In the genomic region with DNA sequence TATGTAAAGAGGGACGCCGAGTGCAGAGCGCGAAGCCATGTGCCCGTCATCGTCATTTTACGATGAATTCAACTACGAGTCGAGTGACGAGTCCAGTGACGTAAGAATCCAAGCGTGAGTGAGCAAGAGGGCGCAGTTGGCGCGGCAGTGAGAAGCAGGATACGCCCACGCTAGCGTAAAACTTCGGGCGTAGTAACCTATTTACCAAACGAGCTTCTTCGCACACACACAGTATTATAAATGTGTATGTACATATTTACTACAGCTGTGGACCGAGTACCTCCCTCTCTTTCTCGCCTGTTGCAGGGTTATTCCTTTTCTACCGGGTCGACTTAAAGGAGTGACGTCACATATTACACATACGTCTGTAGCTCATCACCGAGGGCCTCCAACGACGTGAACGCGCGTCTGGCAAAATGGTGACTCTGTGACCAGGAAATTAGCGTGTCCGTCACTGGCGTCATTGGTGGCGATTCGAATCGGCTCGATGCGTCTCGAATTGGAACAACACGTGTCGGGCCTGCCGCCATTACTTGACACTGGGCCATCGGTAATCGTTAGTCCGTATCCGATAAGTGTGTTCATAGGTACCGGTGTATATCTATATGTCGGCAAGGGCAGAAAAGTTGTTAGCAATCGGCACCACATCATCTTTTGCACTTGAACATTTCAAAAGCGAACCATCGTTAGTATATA, we compare ENCODE assay signal across 4 fruit fly cellular contexts.
TF ChIP-seq lines count a peak whose summit lies in the region.

No protein-coding gene starts in this region.

- TF ChIP-seq CTCF in whole organism, embryonic (GFP tag; optimal IDR thresholded peaks at IDR 0.05; lab: Kevin White, UChicago): no peak

TF ChIP-seq in whole organism, adult, 20 proteins besides CTCF, POLR2A, EP300 and RAD21:
- TF ChIP-seq bab1 (GFP tag; optimal IDR thresholded peaks at IDR 0.05; lab: Kevin White, UChicago) (no peak), cic (GFP tag; optimal IDR thresholded peaks at IDR 0.05; lab: Kevin White, UChicago) (peak; percentile 46)

TF ChIP-seq in whole organism, embryonic, 481 proteins besides CTCF, POLR2A, EP300 and RAD21 (continues in another document):
- TF ChIP-seq B-H1 (GFP tag; IDR thresholded peaks at IDR 0.05; lab: Robert Waterston, UW) (no peak), Hand (GFP tag; optimal IDR thresholded peaks at IDR 0.05; lab: Kevin White, UChicago) (no peak), CG7839 (tag; optimal IDR thresholded peaks at IDR 0.05; lab: Kevin White, UChicago) (no peak), CG10209 (GFP tag; optimal IDR thresholded peaks at IDR 0.05; lab: Kevin White, UChicago) (no peak), C15 (GFP tag; IDR thresholded peaks at IDR 0.05; lab: Robert Waterston, UW) (no peak), CG3726 (GFP tag; IDR thresholded peaks at IDR 0.05; lab: Robert Waterston, UW) (no peak), Neu2 (GFP tag; optimal IDR thresholded peaks at IDR 0.05; lab: Kevin White, UChicago; ENCODE audit: borderline replicate concordance) (no peak), CG1647 (GFP tag; optimal IDR thresholded peaks at IDR 0.05; lab: Kevin White, UChicago) (no peak), exex (tag; optimal IDR thresholded peaks at IDR 0.05; lab: Kevin White, UChicago) (no peak), Dip3 (GFP tag; optimal IDR thresholded peaks at IDR 0.05; lab: Kevin White, UChicago) (no peak), Hsf (GFP tag; optimal IDR thresholded peaks at IDR 0.05; lab: Kevin White, UChicago) (no peak), twi (tag; optimal IDR thresholded peaks at IDR 0.05; lab: Kevin White, UChicago) (peak; percentile 45), CG3163 (GFP tag; optimal IDR thresholded peaks at IDR 0.05; lab: Kevin White, UChicago) (no peak), sug (tag; optimal IDR thresholded peaks at IDR 0.05; lab: Kevin White, UChicago) (no peak), gcm (GFP tag; optimal IDR thresholded peaks at IDR 0.05; lab: Kevin White, UChicago) (no peak), Vsx1 (GFP tag; optimal IDR thresholded peaks at IDR 0.05; lab: Kevin White, UChicago) (no peak), Lhr (GFP tag; optimal IDR thresholded peaks at IDR 0.05; lab: Kevin White, UChicago) (no peak), CkIIα-i1 (GFP tag; IDR thresholded peaks at IDR 0.05; lab: Robert Waterston, UW) (no peak), cwo (GFP tag; optimal IDR thresholded peaks at IDR 0.05; lab: Kevin White, UChicago) (no peak), CG17359 (tag; optimal IDR thresholded peaks at IDR 0.05; lab: Kevin White, UChicago) (no peak), knrl (GFP tag; IDR thresholded peaks at IDR 0.05; lab: Robert Waterston, UW; ENCODE audit: partially characterized antibody) (no peak), toy (GFP tag; IDR thresholded peaks at IDR 0.05; lab: Robert Waterston, UW) (no peak), sens-2 (GFP tag; IDR thresholded peaks at IDR 0.05; lab: Robert Waterston, UW) (no peak), dpn (GFP tag; optimal IDR thresholded peaks at IDR 0.05; lab: Kevin White, UChicago) (no peak), CG3838 (GFP tag; optimal IDR thresholded peaks at IDR 0.05; lab: Kevin White, UChicago) (no peak), org-1 (GFP tag; optimal IDR thresholded peaks at IDR 0.05; lab: Kevin White, UChicago) (no peak), CG6272 (GFP tag; IDR thresholded peaks at IDR 0.05; lab: Robert Waterston, UW) (no peak), CG3407 (GFP tag; optimal IDR thresholded peaks at IDR 0.05; lab: Kevin White, UChicago) (no peak)

TF ChIP-seq in whole organism, prepupa, 60 proteins besides CTCF, POLR2A, EP300 and RAD21:
- TF ChIP-seq Eip93F (GFP tag; optimal IDR thresholded peaks at IDR 0.05; lab: Kevin White, UChicago): no peak
- TF ChIP-seq fkh (GFP tag; optimal IDR thresholded peaks at IDR 0.05; lab: Kevin White, UChicago): peak; percentile 26

TF ChIP-seq in whole organism, pupa, 21 proteins besides CTCF, POLR2A, EP300 and RAD21:
- no peak for TF ChIP-seq D1 (tag; optimal IDR thresholded peaks at IDR 0.05; lab: Kevin White, UChicago)
- no peak for TF ChIP-seq Snoo (tag; optimal IDR thresholded peaks at IDR 0.05; lab: Kevin White, UChicago)
- TF ChIP-seq CG13204 (GFP tag; optimal IDR thresholded peaks at IDR 0.05; lab: Kevin White, UChicago): no peak
- 0 out of 3 replicates have a peak, but pooled peaks have one; percentile 10 for TF ChIP-seq fd96Ca (GFP tag; IDR thresholded peaks at IDR 0.05; lab: Robert Waterston, UW)
- no peak for TF ChIP-seq CG14655 (GFP tag; optimal IDR thresholded peaks at IDR 0.05; lab: Kevin White, UChicago)
- no peak for TF ChIP-seq Pif1A (GFP tag; optimal IDR thresholded peaks at IDR 0.05; lab: Kevin White, UChicago)
- TF ChIP-seq gl (tag; optimal IDR thresholded peaks at IDR 0.05; lab: Kevin White, UChicago): no peak
- TF ChIP-seq Pif1B (GFP tag; optimal IDR thresholded peaks at IDR 0.05; lab: Kevin White, UChicago): no peak
- TF ChIP-seq EcR (GFP tag; optimal IDR thresholded peaks at IDR 0.05; lab: Kevin White, UChicago): peak; percentile 21
- TF ChIP-seq CG9948 (tag; optimal IDR thresholded peaks at IDR 0.05; lab: Kevin White, UChicago): no peak
